Fruit fly (Drosophila melanogaster) Kc167 (cell line): ENCODE measurements around the gene His2Av.

Source experiments
- Myc ChIP-seq: fragments of >200 bp; optimal IDR thresholded peaks from 2 replicates; lab custom pipeline; 2017; ENCODE audit warnings: missing external identifiers
- Sin3A ChIP-seq: fragments of >200 bp; optimal IDR thresholded peaks from 2 replicates; lab custom pipeline; 2018; ENCODE audit warnings: missing external identifiers
- h ChIP-seq: fragments of >200 bp; optimal IDR thresholded peaks from 3 replicates; lab custom pipeline; 2018; ENCODE audit warnings: missing external identifiers
- insv ChIP-seq: fragments of >200 bp; optimal IDR thresholded peaks from 3 replicates; lab custom pipeline; 2018; ENCODE audit warnings: missing external identifiers
- psq ChIP-seq: fragments of >200 bp; optimal IDR thresholded peaks from 2 replicates; lab custom pipeline; 2017; ENCODE audit warnings: missing external identifiers

DNA sequence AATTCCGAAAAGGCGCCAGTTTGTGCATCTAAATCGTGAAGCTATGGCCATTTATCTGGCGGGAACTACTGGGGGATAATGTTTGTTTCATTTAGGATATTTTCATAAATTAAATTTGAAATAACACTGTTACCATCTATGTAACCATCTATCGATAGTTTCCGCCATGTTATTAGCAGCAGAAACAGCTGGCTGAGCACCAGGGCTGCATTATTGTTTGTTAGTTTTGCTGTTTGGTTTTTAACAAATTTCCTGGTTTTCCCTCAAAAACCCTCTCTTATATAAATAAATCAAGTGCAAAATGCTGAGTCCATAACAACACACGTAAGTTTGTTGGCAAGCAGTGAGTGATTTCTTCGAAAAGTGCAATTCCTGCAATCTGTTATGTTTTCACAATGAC is 9.7 kb downstream of the His2Av start, which contains the start of gene CG5500:
- no peak for TF ChIP-seq Sin3A (lab: Kevin White, UChicago)
- TF ChIP-seq psq: no peak
- TF ChIP-seq Myc (lab: Kevin White, UChicago): no peak
- no peak for TF ChIP-seq insv (lab: Kevin White, UChicago)
- TF ChIP-seq h (lab: Kevin White, UChicago): no peak
